Fruit fly (Drosophila melanogaster): Measurements from ENCODE around the gene CG4950.
A peak's percentile ranks its signal among the peaks of the same experiment; 100 is the strongest.

DNA sequence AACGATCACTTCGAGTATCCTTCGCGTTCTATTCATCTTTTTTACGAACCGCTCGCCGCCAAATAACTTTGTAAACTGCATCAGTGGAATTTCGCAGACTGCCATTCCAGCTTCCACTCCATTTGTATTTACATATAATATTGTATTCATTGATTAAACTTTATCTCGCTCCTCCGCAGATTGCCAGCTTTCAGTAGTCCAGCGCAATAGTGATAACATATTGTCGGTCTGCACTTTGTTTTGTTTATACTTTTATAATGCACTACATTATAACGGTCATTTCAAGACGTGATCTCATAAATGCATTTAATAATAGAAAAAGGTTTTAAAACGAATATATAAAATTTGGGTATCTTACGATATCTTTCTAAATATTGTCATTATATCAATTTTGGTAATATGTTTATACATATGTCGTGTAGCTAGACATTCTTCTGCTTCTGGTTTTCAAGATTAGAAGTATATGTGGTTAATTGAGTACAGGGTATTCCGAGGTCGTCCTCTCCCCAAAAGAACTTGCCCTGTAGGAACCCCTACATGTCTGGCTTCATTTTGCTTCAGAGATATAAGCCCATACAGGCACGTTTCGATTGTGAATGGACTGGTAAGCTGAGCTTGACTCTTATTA, at the start of gene CG4950:
- TF ChIP-seq CG9948 (tag; optimal IDR thresholded peaks at IDR 0.05) (peak; percentile 53), CG14655 (GFP tag; optimal IDR thresholded peaks at IDR 0.05) (peak; percentile 65), CG32121 (GFP tag; IDR thresholded peaks at IDR 0.05) (no peak), fd96Ca (GFP tag; IDR thresholded peaks at IDR 0.05) (no peak), EcR (GFP tag; optimal IDR thresholded peaks at IDR 0.05) (no peak), CG17806 (tag; optimal IDR thresholded peaks at IDR 0.05) (peak; percentile 57)
